Comparison of ENCODE assay signal across 1 fruit fly cellular context in the genomic region with DNA sequence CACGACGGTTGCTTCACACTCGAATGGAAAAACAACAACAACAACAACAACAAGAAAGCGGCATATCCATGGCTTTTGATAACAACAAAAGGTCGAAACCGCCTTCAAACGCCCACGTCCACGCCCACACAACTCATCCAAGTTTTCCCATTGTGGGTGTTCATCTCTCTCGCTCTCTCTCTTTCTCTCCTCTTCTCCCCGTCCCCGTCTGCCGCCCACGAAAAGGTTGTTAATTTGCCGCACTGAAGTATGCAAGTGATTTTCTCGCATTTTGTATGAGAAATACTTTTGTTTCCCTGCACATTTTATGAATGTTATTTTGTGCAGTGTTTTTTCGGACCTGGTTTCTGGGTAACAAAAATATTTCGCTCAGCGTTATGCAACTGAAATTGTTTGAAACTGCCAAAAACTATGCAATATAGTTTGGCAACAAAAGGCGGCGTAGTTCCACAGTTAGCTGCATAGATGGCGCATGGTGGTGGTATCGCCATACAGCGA.
A peak's percentile ranks its signal among the peaks of the same experiment; 100 is the strongest.
TF ChIP-seq lines count a peak whose summit lies in the region.

No protein-coding gene starts in this region.

TF ChIP-seq in whole organism, embryonic, 481 proteins besides CTCF, POLR2A, EP300 and RAD21 (continued from another document):
- TF ChIP-seq CG2678 (tag; optimal IDR thresholded peaks at IDR 0.05; lab: Kevin White, UChicago) (peak; percentile 12), CG13624 (GFP tag; optimal IDR thresholded peaks at IDR 0.05; lab: Kevin White, UChicago) (peak; percentile 40), unpg (GFP tag; optimal IDR thresholded peaks at IDR 0.05; lab: Kevin White, UChicago) (peak; percentile 1), Taf1 (GFP tag; IDR thresholded peaks at IDR 0.05; lab: Robert Waterston, UW) (no peak), zf30C (GFP tag; optimal IDR thresholded peaks at IDR 0.05; lab: Kevin White, UChicago) (peak; percentile 100), CG1603 (tag; optimal IDR thresholded peaks at IDR 0.05; lab: Kevin White, UChicago) (peak; percentile 54), CG2199 (GFP tag; IDR thresholded peaks at IDR 0.05; lab: Robert Waterston, UW) (peak; percentile 70; the same call in 2 of the 3 replicates), Lhr (GFP tag; optimal IDR thresholded peaks at IDR 0.05; lab: Kevin White, UChicago) (peak; percentile 75), pros (GFP tag; optimal IDR thresholded peaks at IDR 0.05; lab: Kevin White, UChicago) (peak; percentile 79), rib (GFP tag; IDR thresholded peaks at IDR 0.05; lab: Robert Waterston, UW) (no peak), CG3995 (GFP tag; optimal IDR thresholded peaks at IDR 0.05; lab: Kevin White, UChicago) (no peak), gcm (GFP tag; optimal IDR thresholded peaks at IDR 0.05; lab: Kevin White, UChicago) (peak; percentile 51), mam (GFP tag; optimal IDR thresholded peaks at IDR 0.05; lab: Kevin White, UChicago) (peak; percentile 35), eyg (GFP tag; optimal IDR thresholded peaks at IDR 0.05; lab: Kevin White, UChicago) (no peak), HmgD (GFP tag; optimal IDR thresholded peaks at IDR 0.05; lab: Kevin White, UChicago) (peak; percentile 70), Nf-YB (GFP tag; optimal IDR thresholded peaks at IDR 0.05; lab: Kevin White, UChicago) (peak; percentile 48), CG10321 (GFP tag; IDR thresholded peaks at IDR 0.05; lab: Robert Waterston, UW) (no peak), CG3281 (GFP tag; optimal IDR thresholded peaks at IDR 0.05; lab: Kevin White, UChicago) (no peak), exex (tag; optimal IDR thresholded peaks at IDR 0.05; lab: Kevin White, UChicago) (no peak), CG14050 (GFP tag; IDR thresholded peaks at IDR 0.05; lab: Robert Waterston, UW) (no peak), ap (GFP tag; IDR thresholded peaks at IDR 0.05; lab: Robert Waterston, UW) (no peak), CG10543 (GFP tag; optimal IDR thresholded peaks at IDR 0.05; lab: Kevin White, UChicago) (peak; percentile 17), CG3065 (GFP tag; optimal IDR thresholded peaks at IDR 0.05; lab: Kevin White, UChicago) (peak; percentile 97), sug (tag; optimal IDR thresholded peaks at IDR 0.05; lab: Kevin White, UChicago) (peak; percentile 27), shn (GFP tag; optimal IDR thresholded peaks at IDR 0.05; lab: Kevin White, UChicago) (peak; percentile 32), her (GFP tag; optimal IDR thresholded peaks at IDR 0.05; lab: Kevin White, UChicago) (peak; percentile 65), Neu2 (GFP tag; optimal IDR thresholded peaks at IDR 0.05; lab: Kevin White, UChicago; ENCODE audit: borderline replicate concordance) (peak; percentile 40), oc (tag; optimal IDR thresholded peaks at IDR 0.05; lab: Kevin White, UChicago) (peak; percentile 68), CG11695 (GFP tag; IDR thresholded peaks at IDR 0.05; lab: Robert Waterston, UW) (no peak), da (GFP tag; optimal IDR thresholded peaks at IDR 0.05; lab: Kevin White, UChicago) (no peak), Blimp-1 (GFP tag; optimal IDR thresholded peaks at IDR 0.05; lab: Kevin White, UChicago) (peak; percentile 13), wek (GFP tag; optimal IDR thresholded peaks at IDR 0.05; lab: Kevin White, UChicago) (peak; percentile 89), CG6813 (GFP tag; optimal IDR thresholded peaks at IDR 0.05; lab: Kevin White, UChicago) (peak; percentile 6), slou (GFP tag; optimal IDR thresholded peaks at IDR 0.05; lab: Kevin White, UChicago) (no peak), Eip74EF (GFP tag; optimal IDR thresholded peaks at IDR 0.05; lab: Kevin White, UChicago) (peak in 1 of 2 experiments; percentile 16), Fer2 (tag; optimal IDR thresholded peaks at IDR 0.05; lab: Kevin White, UChicago) (no peak), HLH54F (GFP tag; optimal IDR thresholded peaks at IDR 0.05; lab: Kevin White, UChicago) (peak; percentile 26), Elba2 (GFP tag; optimal IDR thresholded peaks at IDR 0.05; lab: Kevin White, UChicago) (peak; percentile 35), CG1792 (GFP tag; optimal IDR thresholded peaks at IDR 0.05; lab: Kevin White, UChicago) (peak; percentile 6), Doc3 (GFP tag; IDR thresholded peaks at IDR 0.05; lab: Robert Waterston, UW; ENCODE audit: partially characterized antibody) (no peak), Deaf1 (tag; optimal IDR thresholded peaks at IDR 0.05; lab: Kevin White, UChicago) (peak; percentile 1), CG9727 (GFP tag; optimal IDR thresholded peaks at IDR 0.05; lab: Kevin White, UChicago) (peak; percentile 0), ERR (GFP tag; optimal IDR thresholded peaks at IDR 0.05; lab: Kevin White, UChicago) (peak; percentile 22), CG12769 (tag; optimal IDR thresholded peaks at IDR 0.05; lab: Kevin White, UChicago) (peak; percentile 90), cato (GFP tag; optimal IDR thresholded peaks at IDR 0.05; lab: Kevin White, UChicago; ENCODE audit: borderline replicate concordance) (no peak), MESR4 (GFP tag; optimal IDR thresholded peaks at IDR 0.05; lab: Kevin White, UChicago) (peak; percentile 7), crol (GFP tag; IDR thresholded peaks at IDR 0.05; lab: Robert Waterston, UW) (peak; percentile 100), PHDP (tag; optimal IDR thresholded peaks at IDR 0.05; lab: Kevin White, UChicago) (peak; percentile 19), CG3838 (GFP tag; optimal IDR thresholded peaks at IDR 0.05; lab: Kevin White, UChicago) (no peak), CG31388 (GFP tag; optimal IDR thresholded peaks at IDR 0.05; lab: Kevin White, UChicago) (no peak), CoRest (tag; optimal IDR thresholded peaks at IDR 0.05; lab: Kevin White, UChicago) (peak; percentile 36), vvl (GFP tag; IDR thresholded peaks at IDR 0.05; lab: Robert Waterston, UW) (peak; percentile 48), nmo (GFP tag; optimal IDR thresholded peaks at IDR 0.05; lab: Kevin White, UChicago) (peak; percentile 18), Tbp (GFP tag; optimal IDR thresholded peaks at IDR 0.05; lab: Kevin White, UChicago) (peak; percentile 69), sima (GFP tag; optimal IDR thresholded peaks at IDR 0.05; lab: Kevin White, UChicago) (no peak), Fer1 (GFP tag; optimal IDR thresholded peaks at IDR 0.05; lab: Kevin White, UChicago) (peak; percentile 12), Ssrp (tag; optimal IDR thresholded peaks at IDR 0.05; lab: Kevin White, UChicago) (no peak), croc (GFP tag; conservative IDR thresholded peaks at IDR 0.05; lab: Robert Waterston, UW) (no peak), al (GFP tag; IDR thresholded peaks at IDR 0.05; lab: Robert Waterston, UW) (no peak), Jarid2 (GFP tag; optimal IDR thresholded peaks at IDR 0.05; lab: Kevin White, UChicago) (peak; percentile 51), NC2β (GFP tag; optimal IDR thresholded peaks at IDR 0.05; lab: Kevin White, UChicago) (peak; percentile 18), Bgb (GFP tag; IDR thresholded peaks at IDR 0.05; lab: Robert Waterston, UW; ENCODE audit: partially characterized antibody) (peak; percentile 39; the same call in 1 of the 2 replicates), CG7556 (GFP tag; optimal IDR thresholded peaks at IDR 0.05; lab: Kevin White, UChicago) (no peak), Sry-β (GFP tag; optimal IDR thresholded peaks at IDR 0.05; lab: Kevin White, UChicago) (no peak), dati (GFP tag; IDR thresholded peaks at IDR 0.05; lab: Robert Waterston, UW) (0 out of 2 replicates have a peak, but pooled peaks have one; percentile 41), br (optimal IDR thresholded peaks at IDR 0.05; lab: Kevin White, UChicago) (no peak), CG5180 (GFP tag; optimal IDR thresholded peaks at IDR 0.05; lab: Kevin White, UChicago) (peak; percentile 34), Dbx (GFP tag; IDR thresholded peaks at IDR 0.05; lab: Robert Waterston, UW) (peak; percentile 50; the same call in 1 of the 3 replicates), sna (GFP tag; IDR thresholded peaks at IDR 0.05; lab: Robert Waterston, UW; ENCODE audit: partially characterized antibody) (0 out of 2 replicates have a peak, but pooled peaks have one; percentile 33), CG13424 (tag; optimal IDR thresholded peaks at IDR 0.05; lab: Kevin White, UChicago) (peak; percentile 24), pzg (GFP tag; optimal IDR thresholded peaks at IDR 0.05; lab: Kevin White, UChicago) (peak; percentile 9), CG9817 (tag; optimal IDR thresholded peaks at IDR 0.05; lab: Kevin White, UChicago) (no peak), otp (GFP tag; IDR thresholded peaks at IDR 0.05; lab: Robert Waterston, UW) (peak; percentile 40; the same call in 1 of the 3 replicates), CG17612 (GFP tag; IDR thresholded peaks at IDR 0.05; lab: Robert Waterston, UW) (peak; percentile 87), HmgZ (tag; optimal IDR thresholded peaks at IDR 0.05; lab: Kevin White, UChicago) (peak; percentile 78), CG11504 (tag; optimal IDR thresholded peaks at IDR 0.05; lab: Kevin White, UChicago) (peak; percentile 26), dysf (GFP tag; IDR thresholded peaks at IDR 0.05; lab: Robert Waterston, UW) (0 out of 3 replicates have a peak, but pooled peaks have one; percentile 19), hkb (optimal IDR thresholded peaks at IDR 0.05; lab: Kevin White, UChicago) (peak; percentile 55), hkb (GFP tag; IDR thresholded peaks at IDR 0.05; lab: Robert Waterston, UW) (no peak), ind (GFP tag; optimal IDR thresholded peaks at IDR 0.05; lab: Kevin White, UChicago) (no peak), sd (tag; optimal IDR thresholded peaks at IDR 0.05; lab: Kevin White, UChicago) (peak; percentile 85), CG12744 (GFP tag; optimal IDR thresholded peaks at IDR 0.05; lab: Kevin White, UChicago) (peak; percentile 33), dpn (GFP tag; optimal IDR thresholded peaks at IDR 0.05; lab: Kevin White, UChicago) (peak in 1 of 2 experiments; percentile 24), CG17385 (GFP tag; optimal IDR thresholded peaks at IDR 0.05; lab: Kevin White, UChicago) (no peak), Ptx1 (GFP tag; IDR thresholded peaks at IDR 0.05; lab: Robert Waterston, UW) (0 out of 2 replicates have a peak, but pooled peaks have one; percentile 6), nerfin-1 (tag; optimal IDR thresholded peaks at IDR 0.05; lab: Kevin White, UChicago) (peak; percentile 10), caup (GFP tag; optimal IDR thresholded peaks at IDR 0.05; lab: Kevin White, UChicago; ENCODE audit: severe bottlenecking) (peak; percentile 47), CG30403 (GFP tag; optimal IDR thresholded peaks at IDR 0.05; lab: Kevin White, UChicago) (peak; percentile 32), Abd-B (GFP tag; optimal IDR thresholded peaks at IDR 0.05; lab: Kevin White, UChicago) (peak; percentile 49), hbn (GFP tag; IDR thresholded peaks at IDR 0.05; lab: Robert Waterston, UW; ENCODE audit: partially characterized antibody) (0 out of 2 replicates have a peak, but pooled peaks have one; percentile 22), CG17328 (GFP tag; IDR thresholded peaks at IDR 0.05; lab: Robert Waterston, UW) (0 out of 2 replicates have a peak, but pooled peaks have one; percentile 34), bigmax (GFP tag; optimal IDR thresholded peaks at IDR 0.05; lab: Kevin White, UChicago) (peak; percentile 9)
